Worm (Caenorhabditis elegans) whole organism, young adult: ENCODE results near the gene mboa-6.

ENCODE experiments used
- B0261.1 ChIP-seq: sonication (generic microtip); optimal IDR thresholded peaks from 2 replicates; lab custom pipeline; 2016; ENCODE audit warnings: mild to moderate bottlenecking, missing genetic modification characterization, moderate library complexity, missing compliant biosample characterization
- B0336.3 ChIP-seq: fragments of 200-800 bp; sonication (Bioruptor generic); IDR thresholded peaks from 2 replicates; pipeline ENCODE4 v1.3.6; 2022; ENCODE audit warnings: missing genetic modification characterization, missing compliant biosample characterization
- C17E4.6 ChIP-seq: fragments of 200-800 bp; sonication (Bioruptor generic); IDR thresholded peaks from 2 replicates; pipeline ENCODE4 v1.3.6; 2022; ENCODE audit warnings: missing genetic modification reagents, missing genetic modification characterization, missing compliant biosample characterization
- F23B12.7 ChIP-seq: sonication (generic microtip); optimal IDR thresholded peaks from 2 replicates; lab custom pipeline; 2017; ENCODE audit warnings: missing genetic modification characterization, mild to moderate bottlenecking, missing compliant biosample characterization, antibody characterized with exemption, moderate library complexity; ENCODE audit not compliant: insufficient read depth
- F39B2.1 ChIP-seq: fragments of 200-800 bp; sonication (Bioruptor generic); IDR thresholded peaks from 2 replicates; pipeline ENCODE4 v1.3.6; 2022; ENCODE audit warnings: missing genetic modification reagents, missing genetic modification characterization, missing compliant biosample characterization
- F49E8.2 ChIP-seq: sonication (generic microtip); optimal IDR thresholded peaks from 3 replicates; lab custom pipeline; 2017; ENCODE audit warnings: missing genetic modification characterization, mild to moderate bottlenecking, missing compliant biosample characterization, antibody characterized with exemption, moderate library complexity; ENCODE audit not compliant: insufficient read depth
- T26A5.8 ChIP-seq: sonication (generic microtip); optimal IDR thresholded peaks from 2 replicates; lab custom pipeline; 2016; ENCODE audit warnings: missing genetic modification characterization, missing compliant biosample characterization
- Y53G8AR.9 ChIP-seq: fragments of 200-800 bp; sonication (Bioruptor generic); conservative IDR thresholded peaks from 2 replicates; pipeline ENCODE4 v1.3.6; 2022; ENCODE audit warnings: missing genetic modification reagents, missing genetic modification characterization, missing compliant biosample characterization
- ZK185.1 ChIP-seq: sonication (generic microtip); optimal IDR thresholded peaks from 2 replicates; lab custom pipeline; 2016; ENCODE audit warnings: mild to moderate bottlenecking, missing genetic modification characterization, missing compliant biosample characterization; ENCODE audit not compliant: poor library complexity, severe bottlenecking
- akir-1 ChIP-seq: fragments of 200-800 bp; sonication (Bioruptor generic); optimal IDR thresholded peaks from 2 replicates; lab custom pipeline; 2018; ENCODE audit warnings: mild to moderate bottlenecking, missing genetic modification characterization, moderate library complexity, missing compliant biosample characterization
- aptf-2 ChIP-seq: fragments of 200-800 bp; sonication (Bioruptor generic); conservative IDR thresholded peaks from 2 replicates; pipeline ENCODE4 v1.3.6; 2022; ENCODE audit warnings: missing genetic modification reagents, missing genetic modification characterization, missing compliant biosample characterization
- aptf-3 ChIP-seq: fragments of 200-800 bp; sonication (Bioruptor generic); IDR thresholded peaks from 2 replicates; pipeline ENCODE4 v1.3.6; 2022; ENCODE audit warnings: missing genetic modification characterization, missing compliant biosample characterization
- athp-1 ChIP-seq: sonication (generic microtip); optimal IDR thresholded peaks from 2 replicates; lab custom pipeline; 2017; ENCODE audit warnings: mild to moderate bottlenecking, missing genetic modification characterization, missing compliant biosample characterization
- attf-3 ChIP-seq: fragments of 200-800 bp; sonication (Bioruptor generic); conservative IDR thresholded peaks from 2 replicates; pipeline ENCODE4 v1.3.6; 2022; ENCODE audit warnings: missing genetic modification reagents, missing genetic modification characterization, missing compliant biosample characterization
- attf-5 ChIP-seq: fragments of 200-800 bp; sonication (Bioruptor generic); optimal IDR thresholded peaks from 2 replicates; lab custom pipeline; 2018; ENCODE audit warnings: mild to moderate bottlenecking, missing genetic modification characterization, missing compliant biosample characterization
- bed-1 ChIP-seq: fragments of 200-800 bp; sonication (Bioruptor generic); IDR thresholded peaks from 2 replicates; pipeline ENCODE4 v1.3.6; 2022; ENCODE audit warnings: missing genetic modification reagents, missing genetic modification characterization, missing compliant biosample characterization
- bed-2 ChIP-seq: fragments of 200-800 bp; sonication (Bioruptor generic); IDR thresholded peaks from 2 replicates; pipeline ENCODE4 v1.3.6; 2022; ENCODE audit warnings: missing genetic modification reagents, missing genetic modification characterization, missing compliant biosample characterization
- ccch-3 ChIP-seq: fragments of 200-800 bp; sonication (Bioruptor generic); optimal IDR thresholded peaks from 2 replicates; lab custom pipeline; 2018; ENCODE audit warnings: mild to moderate bottlenecking, missing genetic modification characterization, missing compliant biosample characterization
- ceh-100 ChIP-seq: fragments of 200-800 bp; sonication (Bioruptor generic); IDR thresholded peaks from 2 replicates; pipeline ENCODE4 v1.3.6; 2022; ENCODE audit warnings: missing genetic modification reagents, missing genetic modification characterization, missing compliant biosample characterization
- ceh-27 ChIP-seq: fragments of 200-800 bp; sonication (Bioruptor generic); optimal IDR thresholded peaks from 2 replicates; lab custom pipeline; 2018; ENCODE audit warnings: mild to moderate bottlenecking, missing genetic modification characterization, moderate library complexity, missing compliant biosample characterization
- die-1 ChIP-seq: sonication (generic microtip); optimal IDR thresholded peaks from 2 replicates; lab custom pipeline; 2016; ENCODE audit warnings: missing genotype, mild to moderate bottlenecking, missing genetic modification characterization, missing compliant biosample characterization
- egrh-3 ChIP-seq: fragments of 200-800 bp; sonication (Bioruptor generic); IDR thresholded peaks from 2 replicates; pipeline ENCODE4 v1.3.6; 2022; ENCODE audit warnings: missing genetic modification reagents, missing genetic modification characterization, missing compliant biosample characterization
- ets-4 ChIP-seq: fragments of 200-800 bp; sonication (Bioruptor generic); optimal IDR thresholded peaks from 2 replicates; lab custom pipeline; 2018; ENCODE audit warnings: mild to moderate bottlenecking, missing genetic modification characterization, missing compliant biosample characterization
- fkh-3 ChIP-seq: sonication (generic microtip); optimal IDR thresholded peaks from 2 replicates; lab custom pipeline; 2016; ENCODE audit warnings: mild to moderate bottlenecking, missing genetic modification characterization, missing compliant biosample characterization
- hlh-12 ChIP-seq: sonication (generic microtip); optimal IDR thresholded peaks from 2 replicates; lab custom pipeline; 2016; ENCODE audit warnings: missing genetic modification characterization, missing compliant biosample characterization
- lag-1 ChIP-seq: fragments of 200-800 bp; sonication (Bioruptor generic); IDR thresholded peaks from 2 replicates; pipeline ENCODE4 v1.3.6; 2022; ENCODE audit warnings: missing genetic modification reagents, missing genetic modification characterization, missing compliant biosample characterization
- let-607 ChIP-seq, 2 experiments: fragments of 200-800 bp in 1 of 2; sonication (Bioruptor generic) in 1 of 2; sonication (generic microtip) in 1 of 2; optimal IDR thresholded peaks; 2 replicates each; lab custom pipeline; 2016 to 2018; ENCODE audit warnings: mild to moderate bottlenecking in 2 of 2, missing compliant biosample characterization in 2 of 2, missing genetic modification characterization in 2 of 2, moderate library complexity in 2 of 2, missing genotype in 1 of 2
- lin-40 ChIP-seq: sonication (generic microtip); optimal IDR thresholded peaks from 2 replicates; lab custom pipeline; 2016; ENCODE audit warnings: missing genetic modification characterization, mild to moderate bottlenecking, missing compliant biosample characterization, missing genotype, missing genetic modification reagents
- lin-54 ChIP-seq: fragments of 200-800 bp; sonication (Bioruptor generic); optimal IDR thresholded peaks from 2 replicates; lab custom pipeline; 2018; ENCODE audit warnings: mild to moderate bottlenecking, missing genetic modification characterization, missing compliant biosample characterization
- lir-1 ChIP-seq: fragments of 200-800 bp; sonication (Bioruptor generic); conservative IDR thresholded peaks from 2 replicates; pipeline ENCODE4 v1.3.6; 2022; ENCODE audit warnings: missing genetic modification reagents, missing genetic modification characterization, missing compliant biosample characterization
- madf-10 ChIP-seq: sonication (generic microtip); optimal IDR thresholded peaks from 2 replicates; lab custom pipeline; 2016; ENCODE audit warnings: mild to moderate bottlenecking, missing genetic modification characterization, missing compliant biosample characterization
- madf-3 ChIP-seq: fragments of 200-800 bp; sonication (Bioruptor generic); IDR thresholded peaks from 2 replicates; pipeline ENCODE4 v1.3.6; 2022; ENCODE audit warnings: missing genetic modification reagents, missing genetic modification characterization, missing compliant biosample characterization
- nfyb-1 ChIP-seq: fragments of 200-800 bp; sonication (Bioruptor generic); IDR thresholded peaks from 2 replicates; pipeline ENCODE4 v1.3.6; 2022; ENCODE audit warnings: missing genetic modification reagents, missing genetic modification characterization, missing compliant biosample characterization
- nhr-120 ChIP-seq: fragments of 200-800 bp; sonication (Bioruptor generic); IDR thresholded peaks from 2 replicates; pipeline ENCODE4 v1.3.6; 2022; ENCODE audit warnings: missing genetic modification characterization, missing compliant biosample characterization
- nhr-90 ChIP-seq: sonication (generic microtip); optimal IDR thresholded peaks from 2 replicates; lab custom pipeline; 2016; ENCODE audit warnings: missing genotype, mild to moderate bottlenecking, missing genetic modification characterization, missing compliant biosample characterization
- repo-1 ChIP-seq: sonication (generic microtip); optimal IDR thresholded peaks from 2 replicates; lab custom pipeline; 2017; ENCODE audit warnings: mild to moderate bottlenecking, missing genetic modification characterization, missing compliant biosample characterization
- sea-2 ChIP-seq: fragments of 200-800 bp; sonication (Bioruptor generic); IDR thresholded peaks from 2 replicates; pipeline ENCODE4 v1.3.6; 2022; ENCODE audit warnings: missing genetic modification characterization, missing compliant biosample characterization
- snpc-4 ChIP-seq, 5 experiments: fragments of 150-350 bp in 1 of 5; sonication (generic microtip) in 4 of 5; optimal IDR thresholded peaks; 2 replicates each; lab custom pipeline; 2014 to 2018; ENCODE audit warnings: missing genetic modification characterization in 5 of 5, missing biosample characterization in 3 of 5, antibody characterized with exemption in 2 of 5, mild to moderate bottlenecking in 2 of 5, missing compliant biosample characterization in 2 of 5, missing genotype in 2 of 5, moderate library complexity in 2 of 5, missing genetic modification reagents in 1 of 5
- tbx-9 ChIP-seq: sonication (generic microtip); optimal IDR thresholded peaks from 2 replicates; lab custom pipeline; 2016; ENCODE audit warnings: borderline replicate concordance, missing genetic modification characterization, inconsistent platforms, missing compliant biosample characterization
- unc-130 ChIP-seq: sonication (generic microtip); optimal IDR thresholded peaks from 2 replicates; lab custom pipeline; 2016; ENCODE audit warnings: missing genetic modification reagents, missing genetic modification characterization, missing compliant biosample characterization
- unc-62 ChIP-seq: fragments of 150-350 bp; optimal IDR thresholded peaks from 2 replicates; lab custom pipeline; 2014; ENCODE audit warnings: missing biosample characterization, missing genetic modification reagents, missing genetic modification characterization
- xnd-1 ChIP-seq: sonication (generic microtip); optimal IDR thresholded peaks from 2 replicates; lab custom pipeline; 2016; ENCODE audit warnings: missing genotype, missing genetic modification reagents, missing genetic modification characterization, missing compliant biosample characterization
- ztf-18 ChIP-seq: sonication (generic microtip); optimal IDR thresholded peaks from 2 replicates; lab custom pipeline; 2016; ENCODE audit warnings: missing genotype, mild to moderate bottlenecking, missing genetic modification characterization, missing compliant biosample characterization
- ztf-25 ChIP-seq: fragments of 200-800 bp; sonication (Bioruptor generic); IDR thresholded peaks from 2 replicates; pipeline ENCODE4 v1.3.6; 2022; ENCODE audit warnings: missing genetic modification reagents, missing genetic modification characterization, missing compliant biosample characterization
- ztf-26 ChIP-seq: sonication (generic microtip); optimal IDR thresholded peaks from 2 replicates; lab custom pipeline; 2017; ENCODE audit warnings: missing genetic modification characterization, missing compliant biosample characterization
- ztf-28 ChIP-seq: fragments of 200-800 bp; sonication (Bioruptor generic); IDR thresholded peaks from 2 replicates; pipeline ENCODE4 v1.3.6; 2022; ENCODE audit warnings: missing genetic modification reagents, missing genetic modification characterization, missing compliant biosample characterization
- ztf-6 ChIP-seq: fragments of 200-800 bp; sonication (Bioruptor generic); IDR thresholded peaks from 2 replicates; pipeline ENCODE4 v1.3.6; 2022; ENCODE audit warnings: missing genetic modification reagents, missing genetic modification characterization, missing compliant biosample characterization

Gene mboa-6

ce11 chrIII:1926456-1926855, 35.3 kb downstream of the mboa-6 start (continued):
- no peak for TF ChIP-seq F49E8.2 (tag; lab: Kevin White, UChicago)
- TF ChIP-seq B0336.3 (GFP tag; lab: Robert Waterston, UW) = peak; percentile 74
- TF ChIP-seq akir-1 (GFP tag; lab: Kevin White, UChicago) = no peak
- no peak for TF ChIP-seq ccch-3
- no peak for TF ChIP-seq tbx-9 (tag; lab: Kevin White, UChicago)
- peak; percentile 64 for TF ChIP-seq die-1 (tag; lab: Kevin White, UChicago)
- no peak for TF ChIP-seq unc-62 (GFP tag; lab: Kevin White, UChicago)
- peak; percentile 95 for TF ChIP-seq madf-10
- TF ChIP-seq hlh-12 = no peak
- TF ChIP-seq ztf-6 = 0 out of 2 replicates have a peak, but pooled peaks have one; percentile 32
- no peak for TF ChIP-seq repo-1
- TF ChIP-seq nfyb-1 (GFP tag; lab: Robert Waterston, UW) = peak; percentile 87
- no peak for TF ChIP-seq ztf-28 (GFP tag; lab: Robert Waterston, UW)
- TF ChIP-seq aptf-2 = no peak
- TF ChIP-seq attf-3 = 0 out of 2 replicates have a peak, but pooled peaks have one; percentile 33
- peak; percentile 81; the same call in 1 of the 2 replicates for TF ChIP-seq lag-1 (GFP tag; lab: Robert Waterston, UW)
- TF ChIP-seq attf-5 = peak; percentile 66
- no peak for TF ChIP-seq ztf-18
- TF ChIP-seq let-607 (tag; optimal IDR thresholded peaks at IDR 0.05; lab: Kevin White, UChicago) = peak in 1 of 2 experiments; percentile 41
- TF ChIP-seq lin-40 (tag; lab: Kevin White, UChicago) = peak; percentile 95
- no peak for TF ChIP-seq T26A5.8 (tag; lab: Kevin White, UChicago)
- no peak for TF ChIP-seq B0261.1
- TF ChIP-seq sea-2 (GFP tag; lab: Robert Waterston, UW) = no peak
- no peak for TF ChIP-seq F23B12.7 (tag; lab: Kevin White, UChicago)
- no peak for TF ChIP-seq ets-4 (GFP tag; lab: Kevin White, UChicago)
- peak; percentile 71 for TF ChIP-seq ztf-26 (tag; lab: Kevin White, UChicago)
- no peak for TF ChIP-seq ztf-25 (GFP tag; lab: Robert Waterston, UW)
- TF ChIP-seq fkh-3 = no peak
- TF ChIP-seq C17E4.6 (GFP tag; lab: Robert Waterston, UW) = no peak
- TF ChIP-seq athp-1 = peak; percentile 30
- no peak for TF ChIP-seq ceh-100 (GFP tag; lab: Robert Waterston, UW)
- TF ChIP-seq bed-2 (GFP tag; lab: Robert Waterston, UW) = no peak
- no peak for TF ChIP-seq F39B2.1 (GFP tag; lab: Robert Waterston, UW)
- no peak for TF ChIP-seq xnd-1 (tag; lab: Kevin White, UChicago)
- TF ChIP-seq egrh-3 (GFP tag; lab: Robert Waterston, UW) = peak; percentile 87

DNA sequence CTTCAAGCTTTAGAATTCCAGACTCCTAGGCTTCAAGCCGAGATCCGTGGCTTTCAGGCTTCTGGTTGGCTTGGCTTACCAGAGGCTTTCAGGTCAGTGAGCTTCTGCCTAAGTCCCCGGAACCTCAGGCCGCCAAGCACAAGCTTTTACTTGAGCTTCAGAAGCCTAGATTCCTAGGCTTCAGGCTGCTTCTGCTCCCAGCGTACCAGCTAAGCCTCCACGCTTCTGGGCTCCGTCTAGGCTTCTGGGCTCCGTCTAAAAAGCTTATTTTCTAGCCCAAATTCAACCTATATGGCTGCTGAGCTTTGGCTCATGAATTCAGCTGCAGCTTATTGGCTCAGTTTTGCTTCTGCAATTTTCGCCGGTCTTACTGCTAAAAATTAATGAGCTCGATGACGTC, 36.0 kb downstream of the mboa-6 start:
- TF ChIP-seq unc-130 (GFP tag; lab: Kevin White, UChicago) (no peak), hlh-12 (no peak), nhr-90 (tag; lab: Kevin White, UChicago) (no peak)

ce11 chrIII:1925048-1925537, 36.7 kb downstream of the mboa-6 start:
- TF ChIP-seq ztf-28 (GFP tag; lab: Robert Waterston, UW) = no peak
- peak; percentile 98 for TF ChIP-seq lin-40 (tag; lab: Kevin White, UChicago)
- TF ChIP-seq lin-54 (GFP tag; lab: Kevin White, UChicago) = peak; percentile 44
- no peak for TF ChIP-seq bed-1 (GFP tag; lab: Robert Waterston, UW)
- TF ChIP-seq nhr-120 (GFP tag; lab: Robert Waterston, UW) = no peak
- TF ChIP-seq ZK185.1 (tag; lab: Kevin White, UChicago) = peak; percentile 68
- no peak for TF ChIP-seq Y53G8AR.9 (GFP tag; lab: Robert Waterston, UW)
- TF ChIP-seq aptf-3 = no peak
- TF ChIP-seq madf-3 = no peak
- TF ChIP-seq aptf-2 = no peak
- peak; percentile 62 for TF ChIP-seq snpc-4 (GFP tag; optimal IDR thresholded peaks at IDR 0.05; lab: Kevin White, UChicago)
- peak; percentile 13 to 77 (median 69) for TF ChIP-seq snpc-4 (tag; optimal IDR thresholded peaks at IDR 0.05; lab: Kevin White, UChicago)
- TF ChIP-seq ceh-27 = peak; percentile 86
- TF ChIP-seq lir-1 (GFP tag; lab: Robert Waterston, UW) = no peak; the same call in 1 of the 2 replicates
